Worm (Caenorhabditis elegans) whole organism, young adult: ENCODE data around the gene Y22D7AL.9.

ENCODE experiments used
- B0035.1 ChIP-seq: sonication (generic microtip); optimal IDR thresholded peaks from 2 replicates; lab custom pipeline; 2016; ENCODE audit warnings: missing genetic modification characterization, mild to moderate bottlenecking, missing compliant biosample characterization, missing genotype, missing genetic modification reagents
- B0261.1 ChIP-seq: sonication (generic microtip); optimal IDR thresholded peaks from 2 replicates; lab custom pipeline; 2016; ENCODE audit warnings: mild to moderate bottlenecking, missing genetic modification characterization, moderate library complexity, missing compliant biosample characterization
- C06A6.2 ChIP-seq: fragments of 200-800 bp; sonication (Bioruptor generic); conservative IDR thresholded peaks from 2 replicates; pipeline ENCODE4 v1.3.6; 2022; ENCODE audit warnings: missing genetic modification characterization, missing compliant biosample characterization
- D2030.7 ChIP-seq: fragments of 200-800 bp; sonication (Bioruptor generic); IDR thresholded peaks from 2 replicates; pipeline ENCODE4 v1.3.6; 2022; ENCODE audit warnings: missing genetic modification reagents, missing genetic modification characterization, missing compliant biosample characterization
- F10E7.11 ChIP-seq: sonication (generic microtip); optimal IDR thresholded peaks from 2 replicates; lab custom pipeline; 2017; ENCODE audit warnings: mild to moderate bottlenecking, missing genetic modification characterization, moderate library complexity, missing compliant biosample characterization
- F23B12.7 ChIP-seq: sonication (generic microtip); optimal IDR thresholded peaks from 2 replicates; lab custom pipeline; 2017; ENCODE audit warnings: missing genetic modification characterization, mild to moderate bottlenecking, missing compliant biosample characterization, antibody characterized with exemption, moderate library complexity; ENCODE audit not compliant: insufficient read depth
- F33H1.4 ChIP-seq: fragments of 200-800 bp; sonication (Bioruptor generic); IDR thresholded peaks from 2 replicates; pipeline ENCODE4 v1.3.6; 2022; ENCODE audit warnings: missing genetic modification reagents, missing genetic modification characterization, missing compliant biosample characterization
- F37B4.10 ChIP-seq: fragments of 200-800 bp; sonication (Bioruptor generic); IDR thresholded peaks from 2 replicates; pipeline ENCODE4 v1.3.6; 2022; ENCODE audit warnings: missing genetic modification characterization, missing compliant biosample characterization
- F52B5.7 ChIP-seq: sonication (generic microtip); optimal IDR thresholded peaks from 2 replicates; lab custom pipeline; 2016; ENCODE audit warnings: mild to moderate bottlenecking, missing genetic modification characterization, missing compliant biosample characterization
- F57A8.1 ChIP-seq: fragments of 200-800 bp; sonication (Bioruptor generic); optimal IDR thresholded peaks from 2 replicates; lab custom pipeline; 2018; ENCODE audit warnings: mild to moderate bottlenecking, missing genetic modification characterization, moderate library complexity, missing compliant biosample characterization
- F57C9.4 ChIP-seq: sonication (generic microtip); optimal IDR thresholded peaks from 2 replicates; lab custom pipeline; 2017; ENCODE audit warnings: mild to moderate bottlenecking, missing genetic modification characterization, missing compliant biosample characterization
- K12H6.12 ChIP-seq: fragments of 200-800 bp; sonication (Bioruptor generic); optimal IDR thresholded peaks from 2 replicates; lab custom pipeline; 2018; ENCODE audit warnings: mild to moderate bottlenecking, missing genetic modification characterization, missing compliant biosample characterization
- T07F8.4 ChIP-seq: sonication (generic microtip); optimal IDR thresholded peaks from 2 replicates; lab custom pipeline; 2016; ENCODE audit warnings: mild to moderate bottlenecking, missing genetic modification characterization, moderate library complexity, missing compliant biosample characterization
- Y95B8A.8 ChIP-seq: fragments of 200-800 bp; sonication (Bioruptor generic); IDR thresholded peaks from 2 replicates; pipeline ENCODE4 v1.3.6; 2022; ENCODE audit warnings: missing genetic modification reagents, missing genetic modification characterization, missing compliant biosample characterization
- ZK185.1 ChIP-seq: sonication (generic microtip); optimal IDR thresholded peaks from 2 replicates; lab custom pipeline; 2016; ENCODE audit warnings: mild to moderate bottlenecking, missing genetic modification characterization, missing compliant biosample characterization; ENCODE audit not compliant: poor library complexity, severe bottlenecking
- ama-1 ChIP-seq, 3 experiments: fragments of 150-350 bp in 1 of 3; sonication (generic microtip) in 2 of 3; optimal IDR thresholded peaks; 2 replicates each; lab custom pipeline; 2014 to 2018; ENCODE audit warnings: missing biosample characterization in 2 of 3, missing genetic modification characterization in 2 of 3, missing genetic modification reagents in 2 of 3
- atf-7 ChIP-seq: sonication (generic microtip); optimal IDR thresholded peaks from 2 replicates; lab custom pipeline; 2017; ENCODE audit warnings: mild to moderate bottlenecking, missing genetic modification characterization, missing compliant biosample characterization
- athp-1 ChIP-seq: sonication (generic microtip); optimal IDR thresholded peaks from 2 replicates; lab custom pipeline; 2017; ENCODE audit warnings: mild to moderate bottlenecking, missing genetic modification characterization, missing compliant biosample characterization
- attf-5 ChIP-seq: fragments of 200-800 bp; sonication (Bioruptor generic); optimal IDR thresholded peaks from 2 replicates; lab custom pipeline; 2018; ENCODE audit warnings: mild to moderate bottlenecking, missing genetic modification characterization, missing compliant biosample characterization
- ccch-3 ChIP-seq: fragments of 200-800 bp; sonication (Bioruptor generic); optimal IDR thresholded peaks from 2 replicates; lab custom pipeline; 2018; ENCODE audit warnings: mild to moderate bottlenecking, missing genetic modification characterization, missing compliant biosample characterization
- cebp-2 ChIP-seq: fragments of 200-800 bp; sonication (Bioruptor generic); IDR thresholded peaks from 2 replicates; pipeline ENCODE4 v1.3.6; 2022; ENCODE audit warnings: missing genetic modification characterization, missing compliant biosample characterization
- chd-7 ChIP-seq: sonication (generic microtip); optimal IDR thresholded peaks from 2 replicates; lab custom pipeline; 2016; ENCODE audit warnings: mild to moderate bottlenecking, missing genetic modification characterization, moderate library complexity, missing compliant biosample characterization
- die-1 ChIP-seq: sonication (generic microtip); optimal IDR thresholded peaks from 2 replicates; lab custom pipeline; 2016; ENCODE audit warnings: missing genotype, mild to moderate bottlenecking, missing genetic modification characterization, missing compliant biosample characterization
- dpl-1 ChIP-seq: fragments of 150-350 bp; optimal IDR thresholded peaks from 2 replicates; lab custom pipeline; 2014; ENCODE audit warnings: missing biosample characterization, missing genetic modification reagents, missing genetic modification characterization
- egl-18 ChIP-seq: fragments of 200-800 bp; sonication (Bioruptor generic); IDR thresholded peaks from 2 replicates; pipeline ENCODE4 v1.3.6; 2022; ENCODE audit warnings: missing genetic modification reagents, missing genetic modification characterization, missing compliant biosample characterization
- fkh-3 ChIP-seq: sonication (generic microtip); optimal IDR thresholded peaks from 2 replicates; lab custom pipeline; 2016; ENCODE audit warnings: mild to moderate bottlenecking, missing genetic modification characterization, missing compliant biosample characterization
- hlh-12 ChIP-seq: sonication (generic microtip); optimal IDR thresholded peaks from 2 replicates; lab custom pipeline; 2016; ENCODE audit warnings: missing genetic modification characterization, missing compliant biosample characterization
- hrde-1 ChIP-seq: sonication (generic microtip); optimal IDR thresholded peaks from 2 replicates; lab custom pipeline; 2016; ENCODE audit warnings: missing genetic modification characterization, mild to moderate bottlenecking, missing compliant biosample characterization, moderate library complexity, missing genotype, missing genetic modification reagents, borderline replicate concordance
- let-526 ChIP-seq: fragments of 200-800 bp; sonication (Bioruptor generic); IDR thresholded peaks from 2 replicates; pipeline ENCODE4 v1.3.6; 2022; ENCODE audit warnings: missing genetic modification reagents, missing genetic modification characterization, missing compliant biosample characterization
- lin-54 ChIP-seq: fragments of 200-800 bp; sonication (Bioruptor generic); optimal IDR thresholded peaks from 2 replicates; lab custom pipeline; 2018; ENCODE audit warnings: mild to moderate bottlenecking, missing genetic modification characterization, missing compliant biosample characterization
- mes-4 ChIP-seq: sonication (generic microtip); optimal IDR thresholded peaks from 2 replicates; lab custom pipeline; 2016; ENCODE audit warnings: missing genotype, missing genetic modification characterization, missing compliant biosample characterization
- nfya-2 ChIP-seq: fragments of 200-800 bp; sonication (Bioruptor generic); IDR thresholded peaks from 2 replicates; pipeline ENCODE4 v1.3.6; 2022; ENCODE audit warnings: missing genetic modification reagents, missing genetic modification characterization, missing compliant biosample characterization
- nhr-120 ChIP-seq: fragments of 200-800 bp; sonication (Bioruptor generic); IDR thresholded peaks from 2 replicates; pipeline ENCODE4 v1.3.6; 2022; ENCODE audit warnings: missing genetic modification characterization, missing compliant biosample characterization
- nhr-27 ChIP-seq: fragments of 200-800 bp; sonication (Bioruptor generic); optimal IDR thresholded peaks from 2 replicates; lab custom pipeline; 2018; ENCODE audit warnings: mild to moderate bottlenecking, missing genetic modification characterization, moderate library complexity, missing compliant biosample characterization
- nhr-90 ChIP-seq: sonication (generic microtip); optimal IDR thresholded peaks from 2 replicates; lab custom pipeline; 2016; ENCODE audit warnings: missing genotype, mild to moderate bottlenecking, missing genetic modification characterization, missing compliant biosample characterization
- pha-4 ChIP-seq: fragments of 150-350 bp; sonication (generic microtip); optimal IDR thresholded peaks from 2 replicates; lab custom pipeline; 2014; ENCODE audit warnings: missing biosample characterization, missing genetic modification reagents, missing genetic modification characterization
- repo-1 ChIP-seq: sonication (generic microtip); optimal IDR thresholded peaks from 2 replicates; lab custom pipeline; 2017; ENCODE audit warnings: mild to moderate bottlenecking, missing genetic modification characterization, missing compliant biosample characterization
- sdz-38 ChIP-seq: sonication (generic microtip); optimal IDR thresholded peaks from 2 replicates; lab custom pipeline; 2016; ENCODE audit warnings: missing genotype, missing genetic modification characterization, missing compliant biosample characterization
- snpc-1.3 ChIP-seq: sonication (generic microtip); optimal IDR thresholded peaks from 2 replicates; lab custom pipeline; 2017; ENCODE audit warnings: missing genetic modification characterization, mild to moderate bottlenecking, missing compliant biosample characterization, antibody characterized with exemption, moderate library complexity, missing genotype, missing genetic modification reagents; ENCODE audit not compliant: insufficient read depth
- snpc-3.4 ChIP-seq: sonication (generic microtip); optimal IDR thresholded peaks from 2 replicates; lab custom pipeline; 2017; ENCODE audit warnings: missing genetic modification characterization, mild to moderate bottlenecking, missing compliant biosample characterization, antibody characterized with exemption, moderate library complexity, missing genotype, missing genetic modification reagents
- somi-1 ChIP-seq: fragments of 200-800 bp; sonication (Bioruptor generic); optimal IDR thresholded peaks from 2 replicates; lab custom pipeline; 2018; ENCODE audit warnings: mild to moderate bottlenecking, missing genetic modification characterization, missing compliant biosample characterization
- tbx-9 ChIP-seq: sonication (generic microtip); optimal IDR thresholded peaks from 2 replicates; lab custom pipeline; 2016; ENCODE audit warnings: borderline replicate concordance, missing genetic modification characterization, inconsistent platforms, missing compliant biosample characterization
- unc-130 ChIP-seq: sonication (generic microtip); optimal IDR thresholded peaks from 2 replicates; lab custom pipeline; 2016; ENCODE audit warnings: missing genetic modification reagents, missing genetic modification characterization, missing compliant biosample characterization
- unc-62 ChIP-seq: fragments of 150-350 bp; optimal IDR thresholded peaks from 2 replicates; lab custom pipeline; 2014; ENCODE audit warnings: missing biosample characterization, missing genetic modification reagents, missing genetic modification characterization
- zfh-2 ChIP-seq: fragments of 200-800 bp; sonication (Bioruptor generic); conservative IDR thresholded peaks from 2 replicates; pipeline ENCODE4 v1.3.6; 2022; ENCODE audit warnings: missing genetic modification reagents, missing genetic modification characterization, missing compliant biosample characterization
- ztf-25 ChIP-seq: fragments of 200-800 bp; sonication (Bioruptor generic); IDR thresholded peaks from 2 replicates; pipeline ENCODE4 v1.3.6; 2022; ENCODE audit warnings: missing genetic modification reagents, missing genetic modification characterization, missing compliant biosample characterization

Y22D7AL.9 gene

ce11 chrIII:1607659-1608058 lies 6.2 kb downstream of the Y22D7AL.9 start:
- TF ChIP-seq unc-62 (no peak), F57A8.1 (GFP tag; lab: Kevin White, UChicago) (no peak), lin-54 (GFP tag; lab: Kevin White, UChicago) (no peak), F23B12.7 (no peak), let-526 (GFP tag; lab: Robert Waterston, UW) (no peak), nhr-120 (no peak), chd-7 (tag; lab: Kevin White, UChicago) (no peak), F33H1.4 (GFP tag; lab: Robert Waterston, UW) (no peak), mes-4 (tag; lab: Kevin White, UChicago) (no peak)

- TF ChIP-seq ama-1 (optimal IDR thresholded peaks at IDR 0.05; lab: Kevin White, UChicago) (no peak), ama-1 (GFP tag; optimal IDR thresholded peaks at IDR 0.05; lab: Kevin White, UChicago) (peak in 1 of 2 experiments; percentile 75), T07F8.4 (tag; lab: Kevin White, UChicago) (peak; percentile 42), D2030.7 (peak; percentile 86), B0261.1 (peak; percentile 98), somi-1 (GFP tag; lab: Kevin White, UChicago) (peak; percentile 56), egl-18 (GFP tag; lab: Robert Waterston, UW) (no peak; the same call in 1 of the 2 replicates), B0035.1 (tag; lab: Kevin White, UChicago) (peak; percentile 49), athp-1 (tag; lab: Kevin White, UChicago) (peak; percentile 71), K12H6.12 (tag; lab: Kevin White, UChicago) (peak; percentile 53), ztf-25 (GFP tag; lab: Robert Waterston, UW) (peak; percentile 82), C06A6.2 (GFP tag; lab: Robert Waterston, UW) (no peak), fkh-3 (tag; lab: Kevin White, UChicago) (peak; percentile 77), dpl-1 (GFP tag; lab: Kevin White, UChicago) (no peak), nhr-90 (tag; lab: Kevin White, UChicago) (peak; percentile 84), ccch-3 (no peak), F52B5.7 (tag; lab: Kevin White, UChicago) (peak; percentile 80), nhr-27 (tag; lab: Kevin White, UChicago) (peak; percentile 48), lin-54 (GFP tag; lab: Kevin White, UChicago) (peak; percentile 71), hlh-12 (no peak), F37B4.10 (GFP tag; lab: Robert Waterston, UW) (no peak), attf-5 (peak; percentile 35), cebp-2 (GFP tag; lab: Robert Waterston, UW) (0 out of 2 replicates have a peak, but pooled peaks have one; percentile 63), repo-1 (tag; lab: Kevin White, UChicago) (peak; percentile 59), snpc-3.4 (tag; lab: Kevin White, UChicago) (peak; percentile 61), unc-62 (no peak), tbx-9 (tag; lab: Kevin White, UChicago) (no peak), Y95B8A.8 (0 out of 2 replicates have a peak, but pooled peaks have one; percentile 54), F57C9.4 (no peak), zfh-2 (GFP tag; lab: Robert Waterston, UW) (peak; percentile 67; the same call in 1 of the 2 replicates), hrde-1 (tag; lab: Kevin White, UChicago) (no peak), snpc-1.3 (tag; lab: Kevin White, UChicago) (peak; percentile 49), atf-7 (peak; percentile 62), ZK185.1 (tag; lab: Kevin White, UChicago) (no peak), nfya-2 (0 out of 2 replicates have a peak, but pooled peaks have one; percentile 5), F10E7.11 (tag; lab: Kevin White, UChicago) (no peak), die-1 (peak; percentile 91), sdz-38 (no peak), unc-130 (GFP tag; lab: Kevin White, UChicago) (peak; percentile 18), pha-4 (tag; lab: Kevin White, UChicago) (no peak), let-526 (GFP tag; lab: Robert Waterston, UW) (no peak)
Observed at ce11 chrIII:1604514-1604976, 9.3 kb downstream of the Y22D7AL.9 start, which contains the start of gene Y22D7AL.6. Gene Y22D7AL.6, plus strand, starts transcription at chrIII:1604926.
